ENCODE assay signal across 1 worm cellular context in the genomic region with DNA sequence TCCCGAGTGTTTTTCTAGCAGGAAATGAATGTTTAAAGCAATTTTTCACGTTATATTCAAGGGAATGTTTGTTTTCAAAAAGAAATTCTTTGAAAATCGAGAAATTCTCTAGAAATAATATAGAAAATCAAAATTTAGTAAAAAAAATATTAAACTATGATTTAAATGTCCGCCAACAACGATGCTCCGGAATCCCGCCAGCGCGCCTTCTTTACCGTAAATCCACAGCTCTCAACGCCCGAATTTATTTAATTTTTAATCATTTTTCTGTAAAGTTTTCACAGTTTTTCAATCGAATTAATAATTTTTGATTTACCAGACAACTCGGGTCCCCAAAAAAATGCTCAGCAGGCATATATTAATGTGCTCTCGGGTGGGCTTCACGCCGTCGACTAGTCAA.
TF ChIP-seq lines count a peak whose summit lies in the region.

A gene (minus strand): TSS at position 12 of the 400 bp plus-strand sequence.
A gene (plus strand): TSS at position 320 of the 400 bp plus-strand sequence.

TF ChIP-seq in whole organism, L1 larva, 84 proteins besides CTCF, POLR2A, EP300 and RAD21 (continued from another document):
- TF ChIP-seq egl-13 (tag; optimal IDR thresholded peaks at IDR 0.05; lab: Kevin White, UChicago) (peak; percentile 48), blmp-1 (tag; optimal IDR thresholded peaks at IDR 0.05; lab: Kevin White, UChicago) (peak; percentile 49), egl-27 (tag; optimal IDR thresholded peaks at IDR 0.05; lab: Kevin White, UChicago) (no peak), ceh-90 (tag; optimal IDR thresholded peaks at IDR 0.05; lab: Kevin White, UChicago) (peak; percentile 11), ces-1 (GFP tag; optimal IDR thresholded peaks at IDR 0.05; lab: Kevin White, UChicago) (no peak)
